Worm (Caenorhabditis elegans) whole organism, early embryonic: Measurements from ENCODE around the gene T25D10.1.

ENCODE experiments used
- B0310.2 ChIP-seq: sonication (generic microtip); optimal IDR thresholded peaks from 2 replicates; lab custom pipeline; 2016; ENCODE audit warnings: mild to moderate bottlenecking, missing genetic modification characterization, missing compliant biosample characterization
- F13C5.2 ChIP-seq: sonication (generic microtip); optimal IDR thresholded peaks from 2 replicates; lab custom pipeline; 2017; ENCODE audit warnings: mild to moderate bottlenecking, missing genetic modification characterization, inconsistent platforms, missing compliant biosample characterization
- aly-1 ChIP-seq: sonication (generic microtip); optimal IDR thresholded peaks from 2 replicates; lab custom pipeline; 2016; ENCODE audit warnings: missing genetic modification characterization, missing compliant biosample characterization
- ama-1 ChIP-seq: fragments of 150-350 bp; optimal IDR thresholded peaks from 2 replicates; lab custom pipeline; 2014
- ceh-13 ChIP-seq: fragments of 200-800 bp; sonication (Bioruptor generic); optimal IDR thresholded peaks from 2 replicates; lab custom pipeline; 2018; ENCODE audit warnings: mild to moderate bottlenecking, missing genetic modification characterization, missing compliant biosample characterization
- ceh-36 ChIP-seq: sonication (generic microtip); optimal IDR thresholded peaks from 2 replicates; lab custom pipeline; 2016; ENCODE audit warnings: missing genetic modification characterization, inconsistent platforms, missing compliant biosample characterization
- ets-7 ChIP-seq: sonication (generic microtip); optimal IDR thresholded peaks from 2 replicates; lab custom pipeline; 2016; ENCODE audit warnings: missing genotype, missing genetic modification characterization, missing compliant biosample characterization
- flt-1 ChIP-seq: fragments of 200-800 bp; sonication (Bioruptor generic); IDR thresholded peaks from 2 replicates; pipeline ENCODE4 v1.3.6; 2022; ENCODE audit warnings: missing genetic modification characterization, missing compliant biosample characterization
- hmbx-1 ChIP-seq: sonication (generic microtip); optimal IDR thresholded peaks from 2 replicates; lab custom pipeline; 2016; ENCODE audit warnings: mild to moderate bottlenecking, missing genetic modification characterization, missing compliant biosample characterization
- hmg-4 ChIP-seq: fragments of 200-800 bp; sonication (Bioruptor generic); optimal IDR thresholded peaks from 2 replicates; lab custom pipeline; 2018; ENCODE audit warnings: mild to moderate bottlenecking, missing genetic modification characterization, missing compliant biosample characterization
- hnd-1 ChIP-seq: sonication (generic microtip); optimal IDR thresholded peaks from 2 replicates; lab custom pipeline; 2016; ENCODE audit warnings: missing genetic modification characterization, missing compliant biosample characterization
- pes-1 ChIP-seq: fragments of 200-800 bp; sonication (Bioruptor generic); IDR thresholded peaks from 2 replicates; pipeline ENCODE4 v1.3.6; 2022; ENCODE audit warnings: missing genetic modification reagents, missing genetic modification characterization, missing compliant biosample characterization
- scrt-1 ChIP-seq: fragments of 200-800 bp; sonication (Bioruptor generic); IDR thresholded peaks from 2 replicates; pipeline ENCODE4 v1.3.6; 2022; ENCODE audit warnings: missing genetic modification characterization, missing compliant biosample characterization
- sea-1 ChIP-seq: fragments of 200-800 bp; sonication (Bioruptor generic); conservative IDR thresholded peaks from 2 replicates; pipeline ENCODE4 v1.3.6; 2022; ENCODE audit warnings: missing genetic modification characterization, missing compliant biosample characterization
- tbx-11 ChIP-seq: fragments of 200-800 bp; sonication (Bioruptor generic); IDR thresholded peaks from 2 replicates; pipeline ENCODE4 v1.3.6; 2022; ENCODE audit warnings: missing genetic modification characterization, missing compliant biosample characterization
- tbx-37 ChIP-seq: fragments of 200-800 bp; sonication (Bioruptor generic); conservative IDR thresholded peaks from 2 replicates; pipeline ENCODE4 v1.3.6; 2022; ENCODE audit warnings: missing genetic modification reagents, missing genetic modification characterization, missing compliant biosample characterization
- tra-4 ChIP-seq: sonication (generic microtip); optimal IDR thresholded peaks from 2 replicates; lab custom pipeline; 2017; ENCODE audit warnings: missing genetic modification characterization, missing compliant biosample characterization

T25D10.1 gene

DNA sequence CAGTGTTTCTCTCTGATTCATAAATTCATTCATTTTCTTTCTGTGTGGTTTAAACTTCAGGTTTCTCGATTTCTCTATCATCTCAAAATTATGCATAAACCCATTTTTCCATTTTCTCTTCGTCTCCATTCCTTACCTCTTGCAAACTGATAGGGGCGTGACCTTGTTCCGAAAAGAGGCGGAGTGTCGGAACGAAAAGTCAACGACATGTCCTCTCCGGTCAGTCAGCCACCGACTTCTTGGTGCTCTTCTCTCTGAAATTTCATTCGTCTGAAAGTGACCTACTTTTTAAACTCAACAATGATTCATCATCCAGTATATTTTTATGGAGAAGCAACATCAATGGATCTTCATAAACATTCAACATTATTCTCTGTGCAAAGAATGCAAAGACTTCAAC is 22.3 kb upstream of the T25D10.1 start, which contains the start of gene F58F12.12:
Gene F58F12.12 (plus strand): TSS at position 301 of the 400 bp plus-strand sequence.
- TF ChIP-seq ets-7 (tag; lab: Kevin White, UChicago) (no peak), B0310.2 (tag; lab: Kevin White, UChicago) (no peak), hnd-1 (tag; lab: Kevin White, UChicago) (no peak), tbx-11 (GFP tag; lab: Robert Waterston, UW) (no peak), F13C5.2 (tag; lab: Kevin White, UChicago) (no peak), sea-1 (GFP tag; lab: Robert Waterston, UW) (no peak), ceh-36 (no peak), flt-1 (GFP tag; lab: Robert Waterston, UW) (no peak), pes-1 (GFP tag; lab: Robert Waterston, UW) (no peak), scrt-1 (GFP tag; lab: Robert Waterston, UW) (no peak), tbx-37 (no peak), tra-4 (tag; lab: Kevin White, UChicago) (no peak), aly-1 (no peak), ama-1 (lab: Kevin White, UChicago) (no peak)

DNA sequence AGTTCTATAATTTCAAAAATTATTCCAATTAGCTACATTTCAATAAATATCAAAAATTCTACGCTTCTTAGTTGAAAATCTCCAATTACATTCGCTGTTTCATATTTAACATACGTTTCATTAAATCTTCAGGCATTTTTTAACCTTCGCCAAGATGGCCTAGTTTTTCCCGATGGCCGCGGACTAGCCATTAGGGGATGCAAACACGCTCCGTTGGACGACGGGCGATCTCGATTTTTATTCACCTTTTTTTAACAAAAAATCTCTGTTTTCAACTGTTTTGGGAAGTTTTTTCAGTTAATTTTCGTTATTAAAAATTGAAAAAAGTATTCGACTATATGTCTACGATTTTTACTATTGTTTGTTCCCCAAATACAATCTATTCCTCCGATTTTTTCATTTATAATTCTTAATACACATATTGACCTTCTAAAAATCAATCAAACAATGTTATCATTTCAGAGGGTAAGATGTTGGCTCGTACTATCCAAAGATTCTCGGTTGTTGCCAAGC is 20.0 kb upstream of the T25D10.1 start, which contains the start of gene F58F12.1:
Gene F58F12.1 (plus strand): TSS at position 463 of the 513 bp plus-strand sequence.
- no peak for TF ChIP-seq ets-7 (tag; lab: Kevin White, UChicago)
- peak; percentile 52 for TF ChIP-seq F13C5.2 (tag; lab: Kevin White, UChicago)
- TF ChIP-seq tbx-37, result peak; percentile 38; the same call in 1 of the 2 replicates

DNA sequence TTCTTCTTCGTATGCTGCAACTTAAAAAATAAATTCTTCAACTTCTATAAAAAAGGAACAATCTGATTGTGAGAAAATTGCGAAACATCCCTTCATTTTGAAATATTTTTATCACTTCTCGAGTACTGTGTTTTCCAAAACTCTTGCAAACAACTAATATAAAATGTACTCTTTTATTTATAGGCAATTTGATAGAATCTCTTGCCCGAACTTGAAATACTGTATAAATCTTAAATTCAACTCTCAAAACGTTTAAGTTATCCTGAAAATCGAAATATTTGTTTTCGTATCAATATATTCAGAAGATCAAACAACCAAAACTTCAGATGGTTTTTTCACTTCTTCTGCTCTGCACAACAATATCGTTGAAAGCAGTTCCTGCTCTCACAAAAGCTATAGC is 16.7 kb upstream of the T25D10.1 start, which contains the start of gene F58F12.4:
Gene F58F12.4 (plus strand): TSS at position 301 of the 400 bp plus-strand sequence.
- no peak for TF ChIP-seq hmg-4 (GFP tag; lab: Kevin White, UChicago)

DNA sequence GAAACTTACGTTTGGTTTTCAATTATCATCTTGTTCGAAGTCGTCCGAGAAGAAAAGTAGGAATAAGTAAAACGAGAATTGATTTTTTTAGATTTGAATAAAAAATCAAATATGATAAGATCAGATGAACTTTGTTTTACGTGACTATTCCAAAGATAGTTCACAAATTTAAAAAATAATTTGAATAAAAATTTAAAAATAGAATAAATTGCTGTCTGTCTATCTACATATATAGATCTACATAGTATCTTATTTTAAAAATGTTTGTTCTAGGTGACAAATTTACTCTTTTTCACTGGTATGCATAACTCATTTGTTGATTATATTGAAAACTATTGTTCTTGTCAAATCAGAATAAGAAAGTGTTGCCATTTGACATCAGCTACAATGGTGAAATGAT is 15.3 kb upstream of the T25D10.1 start, which contains the start of gene F58F12.2:
Gene F58F12.2 (minus strand): TSS at position 101 of the 400 bp plus-strand sequence.
- TF ChIP-seq tbx-11 (GFP tag; lab: Robert Waterston, UW) (no peak), scrt-1 (GFP tag; lab: Robert Waterston, UW) (no peak), ceh-13 (GFP tag; lab: Kevin White, UChicago) (no peak), hmbx-1 (no peak), ets-7 (tag; lab: Kevin White, UChicago) (no peak), F13C5.2 (tag; lab: Kevin White, UChicago) (no peak), ceh-36 (no peak), sea-1 (GFP tag; lab: Robert Waterston, UW) (no peak), pes-1 (GFP tag; lab: Robert Waterston, UW) (no peak), hmg-4 (GFP tag; lab: Kevin White, UChicago) (no peak), tbx-37 (no peak), tra-4 (tag; lab: Kevin White, UChicago) (no peak), aly-1 (no peak), ama-1 (lab: Kevin White, UChicago) (no peak)

DNA sequence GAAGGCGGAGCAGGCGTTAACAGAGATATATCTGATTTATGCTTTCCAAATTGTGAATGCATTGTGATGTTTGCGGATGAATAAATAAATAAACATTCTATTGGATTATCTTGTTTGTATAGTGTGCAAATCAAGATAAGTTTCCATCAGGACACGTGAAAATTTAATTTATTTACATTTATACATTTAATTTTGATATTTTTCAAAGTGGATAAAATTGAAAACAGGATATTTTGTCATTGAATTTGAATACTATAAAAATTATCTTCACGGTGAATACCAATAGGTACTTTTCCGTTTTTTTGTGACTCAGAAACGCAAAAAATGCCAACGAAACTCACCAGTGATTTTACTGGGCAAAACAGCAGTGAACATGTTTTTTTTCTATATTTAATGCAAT is 12.0 kb upstream of the T25D10.1 start, which contains the start of gene F58F12.3:
Gene F58F12.3 (minus strand): TSS at position 101 of the 400 bp plus-strand sequence.
- TF ChIP-seq tbx-37 (no peak), aly-1 (no peak), ama-1 (lab: Kevin White, UChicago) (no peak)

DNA sequence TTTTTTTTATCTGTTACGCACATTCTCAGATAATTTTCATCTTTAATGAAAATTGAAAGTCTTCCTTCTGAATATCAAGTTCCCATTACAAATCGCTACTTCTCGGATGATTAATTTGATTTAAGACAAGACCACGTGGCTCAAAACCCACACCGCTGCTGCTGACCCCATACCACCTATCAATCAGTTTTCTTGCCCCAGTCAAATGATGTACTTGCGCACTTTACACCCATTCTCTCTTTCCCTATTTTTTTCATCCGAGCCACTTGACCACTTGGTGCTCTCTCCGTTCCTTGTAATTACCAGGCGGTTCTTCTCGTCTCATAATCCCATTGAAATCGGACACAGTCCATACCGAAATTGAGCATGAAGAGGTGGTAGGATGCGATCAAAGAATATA is 9.2 kb upstream of the T25D10.1 start:
- TF ChIP-seq B0310.2 (tag; lab: Kevin White, UChicago) (no peak), hmg-4 (GFP tag; lab: Kevin White, UChicago) (no peak), tbx-37 (no peak), sea-1 (GFP tag; lab: Robert Waterston, UW) (no peak), ceh-36 (no peak), ceh-13 (GFP tag; lab: Kevin White, UChicago) (no peak), F13C5.2 (tag; lab: Kevin White, UChicago) (no peak), tbx-11 (GFP tag; lab: Robert Waterston, UW) (no peak), flt-1 (GFP tag; lab: Robert Waterston, UW) (no peak), pes-1 (GFP tag; lab: Robert Waterston, UW) (no peak)

DNA sequence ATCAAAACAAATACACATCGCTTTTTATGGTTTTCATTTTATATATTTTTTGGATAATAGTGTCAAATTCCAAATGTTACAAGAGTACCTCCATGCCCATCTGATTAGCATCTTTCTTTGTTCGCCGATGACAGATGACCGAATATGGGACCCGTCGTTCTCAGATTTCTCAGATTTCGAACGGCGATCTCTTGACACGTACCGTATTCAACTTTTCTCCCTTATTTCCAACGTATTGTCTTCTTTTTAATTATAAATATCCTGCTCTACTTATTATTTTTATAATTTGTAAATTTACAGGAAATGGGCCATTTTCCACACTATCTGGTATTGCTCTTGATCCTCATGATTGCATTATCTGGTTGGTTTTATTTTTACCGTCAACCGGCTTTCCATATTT is 4.8 kb upstream of the T25D10.1 start, which contains the start of gene zig-10:
Gene zig-10 (plus strand): TSS at position 301 of the 400 bp plus-strand sequence.
- no peak for TF ChIP-seq flt-1 (GFP tag; lab: Robert Waterston, UW)
- no peak for TF ChIP-seq scrt-1 (GFP tag; lab: Robert Waterston, UW)
- no peak for TF ChIP-seq F13C5.2 (tag; lab: Kevin White, UChicago)
- TF ChIP-seq tbx-11 (GFP tag; lab: Robert Waterston, UW), result no peak

DNA sequence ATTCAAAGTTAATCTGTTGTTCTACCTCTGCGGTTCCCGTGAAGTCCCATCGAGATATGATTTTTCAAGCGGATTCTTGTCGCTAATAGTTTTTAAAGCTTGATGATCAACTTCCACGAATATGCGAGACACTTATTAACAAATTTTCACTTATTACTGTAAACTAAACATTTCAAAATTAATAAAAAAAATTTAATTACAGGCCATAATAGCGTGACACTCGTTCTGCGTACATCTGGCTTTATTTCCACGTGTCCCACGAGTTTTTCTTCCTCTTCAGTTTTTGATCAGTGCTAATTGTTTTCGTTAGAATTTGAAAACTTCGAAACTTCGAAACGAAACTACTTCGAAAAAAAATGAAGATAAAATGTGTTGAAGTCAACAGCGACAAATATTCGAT is 1.6 kb upstream of the T25D10.1 start, which contains the start of gene btb-2:
Gene btb-2 (plus strand): TSS at position 301 of the 400 bp plus-strand sequence.
- TF ChIP-seq hmbx-1 (no peak), ceh-13 (GFP tag; lab: Kevin White, UChicago) (no peak), ets-7 (tag; lab: Kevin White, UChicago) (no peak), ama-1 (lab: Kevin White, UChicago) (no peak), flt-1 (GFP tag; lab: Robert Waterston, UW) (no peak), pes-1 (GFP tag; lab: Robert Waterston, UW) (no peak), aly-1 (no peak), scrt-1 (GFP tag; lab: Robert Waterston, UW) (no peak), tbx-37 (no peak), tbx-11 (GFP tag; lab: Robert Waterston, UW) (no peak), B0310.2 (tag; lab: Kevin White, UChicago) (no peak), F13C5.2 (tag; lab: Kevin White, UChicago) (no peak), sea-1 (GFP tag; lab: Robert Waterston, UW) (no peak), hmg-4 (GFP tag; lab: Kevin White, UChicago) (no peak), hnd-1 (tag; lab: Kevin White, UChicago) (no peak), tra-4 (tag; lab: Kevin White, UChicago) (no peak), ceh-36 (no peak)
